Fruit fly (Drosophila melanogaster) whole organism, wandering third instar larva: ENCODE data around the gene Sbds.

Source experiments
- GATAd ChIP-seq: sonication (Bioruptor generic); optimal IDR thresholded peaks from 2 replicates; lab custom pipeline; 2016; ENCODE audit warnings: missing biosample characterization, missing genetic modification characterization
- Hr78 ChIP-seq: fragments of >200 bp; optimal IDR thresholded peaks from 2 replicates; lab custom pipeline; 2017; ENCODE audit warnings: missing biosample characterization, missing genetic modification characterization
- Jra ChIP-seq: sonication (Bioruptor generic); optimal IDR thresholded peaks from 2 replicates; lab custom pipeline; 2016; ENCODE audit warnings: missing biosample characterization, missing genetic modification characterization
- Sp1 ChIP-seq: fragments of 200-800 bp; sonication (Bioruptor generic); optimal IDR thresholded peaks from 3 replicates; lab custom pipeline; 2019; ENCODE audit warnings: missing biosample characterization, mild to moderate bottlenecking, missing genetic modification characterization, moderate library complexity
- br ChIP-seq: fragments of 200-800 bp; sonication (Bioruptor generic); optimal IDR thresholded peaks from 2 replicates; lab custom pipeline; 2016; ENCODE audit warnings: missing biosample characterization, missing genetic modification characterization
- pan ChIP-seq: fragments of >200 bp; optimal IDR thresholded peaks from 2 replicates; lab custom pipeline; 2017

DNA sequence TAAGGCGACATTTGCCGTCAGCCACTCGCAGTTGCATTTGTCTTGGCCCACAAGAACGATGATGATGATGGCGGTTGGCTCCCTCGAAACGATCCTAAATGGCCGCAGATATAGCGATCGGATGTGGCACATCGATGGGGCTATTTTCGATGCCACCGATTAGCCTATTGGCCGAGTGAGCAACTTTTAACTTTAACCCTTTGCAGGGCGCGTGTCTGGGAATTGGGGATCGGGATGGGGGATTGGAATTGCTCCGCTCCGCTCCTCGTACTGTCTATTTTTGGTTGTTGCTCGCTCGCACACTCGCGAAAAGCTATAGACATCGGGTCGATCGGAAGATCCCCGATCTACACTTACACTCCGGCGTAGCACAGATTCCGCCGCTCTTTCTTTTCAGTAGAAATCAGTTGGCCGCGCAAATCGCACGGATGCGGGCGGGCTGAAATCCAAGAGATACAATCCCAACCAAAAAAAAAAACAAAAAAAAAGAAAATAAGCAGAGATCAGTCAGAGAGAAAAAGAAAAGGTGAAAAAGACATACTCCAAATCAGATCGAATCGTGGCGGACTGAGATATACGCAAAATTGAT lies 48.2 kb upstream of the Sbds start, which contains the start of gene CG8519:
- TF ChIP-seq GATAd (GFP tag; lab: Kevin White, UChicago) (no peak), pan (no peak), Sp1 (no peak), Hr78 (GFP tag; lab: Kevin White, UChicago) (no peak), Jra (no peak), br (GFP tag; lab: Kevin White, UChicago) (no peak)
